Worm (Caenorhabditis elegans): ENCODE data around the gene vpat-1.

DNA sequence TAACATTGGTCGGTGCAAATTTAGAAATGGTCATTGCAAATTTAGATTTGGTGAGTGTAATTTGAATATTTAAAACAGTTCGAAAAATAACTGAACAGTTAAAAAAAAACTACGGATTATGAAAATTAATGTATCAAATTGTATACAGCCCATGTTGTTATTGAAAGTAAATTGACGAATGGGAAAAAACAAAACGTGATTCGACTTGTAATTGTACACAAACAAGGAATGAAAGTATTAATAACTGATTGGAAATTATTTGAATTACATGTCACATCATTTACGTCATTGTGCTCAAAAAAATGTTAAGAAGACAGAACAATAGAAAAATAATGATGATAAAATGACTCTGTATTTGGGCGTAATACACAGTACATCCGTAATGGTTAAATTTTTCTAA is 48.3 kb upstream of the vpat-1 start:
- TF ChIP-seq him-1 (tag; optimal IDR thresholded peaks at IDR 0.05) (no peak), dao-5 (tag; optimal IDR thresholded peaks at IDR 0.05) (no peak)

Data from whole organism, L4/young adult.